Worm (Caenorhabditis elegans) whole organism, L4/young adult: ENCODE data around the gene T20B12.7.

Source experiments
- W03F9.2 ChIP-seq: fragments of 150-350 bp; optimal IDR thresholded peaks from 2 replicates; lab custom pipeline; 2014; ENCODE audit warnings: missing biosample characterization, missing genetic modification characterization
- dao-5 ChIP-seq: sonication (generic microtip); optimal IDR thresholded peaks from 2 replicates; lab custom pipeline; 2016; ENCODE audit warnings: missing genotype, missing genetic modification characterization, moderate library complexity, missing compliant biosample characterization
- him-1 ChIP-seq: sonication (generic microtip); optimal IDR thresholded peaks from 2 replicates; lab custom pipeline; 2016; ENCODE audit warnings: missing genotype, missing genetic modification reagents, missing genetic modification characterization, missing compliant biosample characterization

DNA sequence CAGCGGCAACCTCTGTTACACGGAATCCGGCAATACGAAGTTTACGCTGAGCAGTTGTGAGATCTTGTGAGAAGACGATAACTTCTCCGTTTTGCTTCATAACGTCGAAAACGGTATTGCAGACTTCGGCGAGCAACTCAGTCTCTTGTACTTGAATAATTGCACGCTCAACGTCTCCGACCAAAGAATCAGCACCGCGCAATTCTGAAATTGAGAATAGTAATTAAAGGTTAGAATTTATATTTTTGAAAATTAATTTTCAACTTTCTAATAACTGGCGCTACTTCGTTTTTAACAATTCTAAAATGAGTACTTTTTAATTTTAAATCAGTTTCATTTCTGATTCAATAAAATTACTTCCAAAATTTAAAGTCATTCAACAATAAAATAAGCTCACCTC lies 323 bp downstream of the T20B12.7 start:
- no peak for TF ChIP-seq him-1 (tag; lab: Kevin White, UChicago)
- no peak for TF ChIP-seq dao-5 (tag; lab: Kevin White, UChicago)
- no peak for TF ChIP-seq W03F9.2
